Fruit fly (Drosophila melanogaster) whole organism, embryonic: ENCODE results near the gene CG31161.

Experiments
- Adf1 ChIP-seq: fragments of 200-800 bp; sonication (Bioruptor generic); IDR thresholded peaks from 2 replicates; pipeline ENCODE4 v1.3.6; 2022; ENCODE audit warnings: missing biosample characterization, missing genetic modification characterization
- CG11504 ChIP-seq: fragments of 200-800 bp; sonication (Bioruptor generic); optimal IDR thresholded peaks from 3 replicates; lab custom pipeline; 2019; ENCODE audit warnings: missing biosample characterization, mild to moderate bottlenecking, missing genetic modification characterization, moderate library complexity
- CG2202 ChIP-seq: fragments of 200-800 bp; sonication (Bioruptor generic); optimal IDR thresholded peaks from 2 replicates; lab custom pipeline; 2018; ENCODE audit warnings: missing biosample characterization, mild to moderate bottlenecking, missing genetic modification characterization
- Meics ChIP-seq: fragments of 200-800 bp; sonication (Bioruptor generic); optimal IDR thresholded peaks from 2 replicates; lab custom pipeline; 2017; ENCODE audit warnings: missing biosample characterization, mild to moderate bottlenecking, missing genetic modification characterization
- Poxn ChIP-seq: fragments of 200-800 bp; sonication (Bioruptor generic); IDR thresholded peaks from 2 replicates; pipeline ENCODE4 v1.3.6; 2022; ENCODE audit warnings: missing biosample characterization, missing genetic modification characterization
- Rx ChIP-seq: fragments of 200-800 bp; sonication (Bioruptor generic); IDR thresholded peaks from 2 replicates; pipeline ENCODE4 v1.3.6; 2022; ENCODE audit warnings: missing biosample characterization, missing genetic modification characterization
- aop ChIP-seq: fragments of 200-800 bp; sonication (Bioruptor generic); IDR thresholded peaks from 2 replicates; pipeline ENCODE4 v1.3.6; 2022; ENCODE audit warnings: missing biosample characterization, missing genetic modification characterization
- cad ChIP-seq: fragments of >200 bp; optimal IDR thresholded peaks from 2 replicates; lab custom pipeline; 2017; ENCODE audit warnings: missing biosample characterization, missing genetic modification characterization
- ind ChIP-seq: fragments of 200-800 bp; sonication (Bioruptor generic); optimal IDR thresholded peaks from 3 replicates; lab custom pipeline; 2016; ENCODE audit warnings: missing biosample characterization, missing genetic modification characterization

DNA sequence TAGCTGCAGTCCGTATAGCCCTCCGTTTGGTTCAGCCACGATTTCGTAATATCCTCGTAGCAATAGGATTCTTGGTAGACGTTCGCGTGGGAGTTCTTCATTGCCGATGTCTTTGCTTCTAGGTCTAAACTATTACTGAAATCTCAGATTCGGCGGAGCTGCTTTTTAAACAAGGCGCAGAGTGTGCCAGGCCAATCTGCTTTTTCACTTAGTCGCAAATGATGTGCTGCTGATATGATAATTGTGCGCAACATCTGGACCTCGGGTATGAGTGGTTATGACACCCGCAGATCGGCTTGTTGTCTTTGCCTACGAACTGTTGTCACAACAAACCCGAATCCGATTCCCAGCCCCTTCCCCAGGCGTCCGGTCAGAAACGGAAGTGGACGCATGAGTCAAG lies 29.8 kb upstream of the CG31161 start, which contains the start of gene btn:
- no peak for TF ChIP-seq ind (GFP tag; lab: Kevin White, UChicago)
- TF ChIP-seq Rx: no peak
- no peak for TF ChIP-seq Adf1 (GFP tag; lab: Robert Waterston, UW)
- no peak for TF ChIP-seq Poxn (GFP tag; lab: Robert Waterston, UW)
- TF ChIP-seq cad (GFP tag; lab: Kevin White, UChicago): no peak
- TF ChIP-seq Meics (GFP tag; lab: Kevin White, UChicago): no peak
- TF ChIP-seq aop (GFP tag; lab: Robert Waterston, UW): no peak
- no peak for TF ChIP-seq CG11504 (tag; lab: Kevin White, UChicago)
- no peak for TF ChIP-seq CG2202 (tag; lab: Kevin White, UChicago)
